Worm (Caenorhabditis elegans): Measurements from ENCODE around the gene suex-1.

DNA sequence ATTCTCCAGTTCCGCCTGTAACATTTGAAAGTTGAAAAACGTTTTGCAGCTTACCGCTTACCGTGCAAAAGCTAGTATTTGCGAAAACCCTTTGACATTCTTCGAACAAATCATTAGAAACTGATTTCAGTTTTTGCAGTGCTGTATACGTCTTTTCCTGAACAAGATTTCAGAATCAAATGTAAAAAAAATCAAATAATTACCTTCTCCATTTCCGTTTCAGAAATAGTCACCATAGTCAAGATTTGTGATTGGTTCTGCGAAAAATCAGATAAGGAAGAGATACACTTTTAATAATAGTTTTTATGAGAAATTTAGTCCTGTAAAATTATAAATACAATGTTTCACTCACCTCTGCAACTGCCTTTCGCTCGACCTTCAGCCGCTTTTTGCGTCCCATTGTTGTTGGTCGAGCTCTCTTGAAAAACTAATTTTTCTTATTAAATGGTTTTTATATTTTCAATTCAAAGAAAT, 33.8 kb upstream of the suex-1 start, which contains the start of gene C17C3.9:
- TF ChIP-seq hnd-1 (tag; optimal IDR thresholded peaks at IDR 0.05) (no peak), ama-1 (optimal IDR thresholded peaks at IDR 0.05) (no peak), hmg-4 (GFP tag; optimal IDR thresholded peaks at IDR 0.05) (no peak)

All from whole organism, early embryonic.